Worm (Caenorhabditis elegans) whole organism, early embryonic: ENCODE results near the gene T16G12.8.

Source experiments
- F13C5.2 ChIP-seq: sonication (generic microtip); optimal IDR thresholded peaks from 2 replicates; lab custom pipeline; 2017; ENCODE audit warnings: mild to moderate bottlenecking, missing genetic modification characterization, inconsistent platforms, missing compliant biosample characterization
- flt-1 ChIP-seq: fragments of 200-800 bp; sonication (Bioruptor generic); IDR thresholded peaks from 2 replicates; pipeline ENCODE4 v1.3.6; 2022; ENCODE audit warnings: missing genetic modification characterization, missing compliant biosample characterization
- scrt-1 ChIP-seq: fragments of 200-800 bp; sonication (Bioruptor generic); IDR thresholded peaks from 2 replicates; pipeline ENCODE4 v1.3.6; 2022; ENCODE audit warnings: missing genetic modification characterization, missing compliant biosample characterization
- tbx-37 ChIP-seq: fragments of 200-800 bp; sonication (Bioruptor generic); conservative IDR thresholded peaks from 2 replicates; pipeline ENCODE4 v1.3.6; 2022; ENCODE audit warnings: missing genetic modification reagents, missing genetic modification characterization, missing compliant biosample characterization

DNA sequence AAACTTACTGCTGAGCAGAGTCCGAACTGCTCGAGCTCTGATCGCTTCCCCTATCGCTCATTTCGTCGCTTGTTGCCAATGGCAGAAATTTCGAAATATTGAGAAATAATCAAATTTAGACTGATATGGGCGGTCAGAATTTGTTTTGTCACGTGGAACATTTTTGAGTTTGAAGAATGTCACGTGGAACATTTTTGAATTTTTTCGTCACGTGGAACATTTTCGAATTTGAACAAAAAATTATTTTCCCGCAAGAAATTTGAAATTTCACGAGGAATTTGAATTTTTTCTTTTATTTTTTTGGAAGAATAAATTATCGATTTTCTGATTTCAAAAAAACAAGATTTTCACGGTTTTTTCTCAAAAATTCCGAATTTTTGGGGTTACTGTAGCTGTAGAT is 49.0 kb upstream of the T16G12.8 start, which contains the start of gene fbxa-155:
- TF ChIP-seq F13C5.2 (tag; lab: Kevin White, UChicago) (no peak), flt-1 (GFP tag; lab: Robert Waterston, UW) (no peak), tbx-37 (GFP tag; lab: Robert Waterston, UW) (no peak), scrt-1 (GFP tag; lab: Robert Waterston, UW) (no peak)
